Fruit fly (Drosophila melanogaster): ENCODE results near the gene CG11693.

CG11693 gene

dm6 chr3R:8269740-8270139, 40.8 kb downstream of the CG11693 start, which contains the start of gene CG9630 (continued):
- TF ChIP-seq br (optimal IDR thresholded peaks at IDR 0.05) (no peak), sug (tag; optimal IDR thresholded peaks at IDR 0.05) (no peak), HLH3B (GFP tag; IDR thresholded peaks at IDR 0.05) (no peak), stwl (tag; optimal IDR thresholded peaks at IDR 0.05) (no peak), CG10431 (GFP tag; optimal IDR thresholded peaks at IDR 0.05) (no peak), CG11456 (GFP tag; IDR thresholded peaks at IDR 0.05) (no peak), Adf1 (GFP tag; IDR thresholded peaks at IDR 0.05) (0 out of 2 replicates have a peak, but pooled peaks have one; percentile 16), row (GFP tag; IDR thresholded peaks at IDR 0.05) (no peak), ssp (GFP tag; IDR thresholded peaks at IDR 0.05) (no peak), CG6254 (GFP tag; optimal IDR thresholded peaks at IDR 0.05) (no peak), Elba2 (GFP tag; optimal IDR thresholded peaks at IDR 0.05) (peak; percentile 79), CG2712 (tag; optimal IDR thresholded peaks at IDR 0.05) (peak; percentile 24), dm (GFP tag; optimal IDR thresholded peaks at IDR 0.05) (peak; percentile 98), YL-1 (GFP tag; optimal IDR thresholded peaks at IDR 0.05) (peak; percentile 59), CG17385 (GFP tag; optimal IDR thresholded peaks at IDR 0.05) (no peak), C15 (GFP tag; IDR thresholded peaks at IDR 0.05) (no peak), CG13123 (GFP tag; optimal IDR thresholded peaks at IDR 0.05) (no peak), CoRest (tag; optimal IDR thresholded peaks at IDR 0.05) (peak; percentile 4), Dip3 (GFP tag; optimal IDR thresholded peaks at IDR 0.05) (no peak), Doc3 (GFP tag; IDR thresholded peaks at IDR 0.05; ENCODE audit: partially characterized antibody) (peak; percentile 48; the same call in 2 of the 3 replicates), CTCF (GFP tag; optimal IDR thresholded peaks at IDR 0.05) (peak; percentile 40), hkb (optimal IDR thresholded peaks at IDR 0.05) (peak; percentile 48), hkb (GFP tag; IDR thresholded peaks at IDR 0.05) (no peak), CG14710 (tag; optimal IDR thresholded peaks at IDR 0.05) (peak; percentile 58), nmo (GFP tag; optimal IDR thresholded peaks at IDR 0.05) (peak; percentile 10), HHEX (GFP tag; optimal IDR thresholded peaks at IDR 0.05) (no peak), onecut (GFP tag; IDR thresholded peaks at IDR 0.05) (no peak), CG4820 (GFP tag; optimal IDR thresholded peaks at IDR 0.05) (no peak), hbn (GFP tag; IDR thresholded peaks at IDR 0.05; ENCODE audit: partially characterized antibody) (peak; percentile 55; the same call in 1 of the 2 replicates), CG12299 (tag; optimal IDR thresholded peaks at IDR 0.05) (no peak), vfl (GFP tag; optimal IDR thresholded peaks at IDR 0.05) (no peak), tin (GFP tag; optimal IDR thresholded peaks at IDR 0.05) (no peak), ewg (GFP tag; optimal IDR thresholded peaks at IDR 0.05) (peak; percentile 1), Hr51 (GFP tag; optimal IDR thresholded peaks at IDR 0.05) (no peak), Scr (GFP tag; IDR thresholded peaks at IDR 0.05; ENCODE audit: partially characterized antibody) (peak; percentile 62), az2 (GFP tag; optimal IDR thresholded peaks at IDR 0.05) (no peak), btn (GFP tag; optimal IDR thresholded peaks at IDR 0.05) (no peak), Sin3A (optimal IDR thresholded peaks at IDR 0.05) (peak; percentile 56), CG11504 (tag; optimal IDR thresholded peaks at IDR 0.05) (no peak), peb (GFP tag; IDR thresholded peaks at IDR 0.05) (no peak), NC2α (GFP tag; optimal IDR thresholded peaks at IDR 0.05) (no peak), CG34224 (GFP tag; IDR thresholded peaks at IDR 0.05; ENCODE audit: partially characterized antibody) (peak; percentile 80), gem (tag; optimal IDR thresholded peaks at IDR 0.05) (no peak), Camta (GFP tag; optimal IDR thresholded peaks at IDR 0.05) (no peak), Trl (optimal IDR thresholded peaks at IDR 0.05) (no peak), Trl (GFP tag; optimal IDR thresholded peaks at IDR 0.05) (no peak), crol (GFP tag; IDR thresholded peaks at IDR 0.05) (no peak), inv (GFP tag; IDR thresholded peaks at IDR 0.05; ENCODE audit: partially characterized antibody) (peak; percentile 43; the same call in 1 of the 2 replicates), CG13287 (GFP tag; IDR thresholded peaks at IDR 0.05; ENCODE audit: partially characterized antibody) (peak; percentile 80), Vsx1 (GFP tag; optimal IDR thresholded peaks at IDR 0.05) (no peak), pb (GFP tag; optimal IDR thresholded peaks at IDR 0.05) (no peak), CG6683 (GFP tag; optimal IDR thresholded peaks at IDR 0.05) (no peak), schlank (tag; optimal IDR thresholded peaks at IDR 0.05) (no peak)

Data from whole organism, embryonic.